Fruit fly (Drosophila melanogaster) whole organism, pupa: ENCODE data around the gene alphaSnap.

Experiments
- CG12605 ChIP-seq: fragments of 200-800 bp; sonication (Bioruptor generic); IDR thresholded peaks from 2 replicates; pipeline ENCODE4 v1.3.6; 2022; ENCODE audit warnings: missing biosample characterization, missing genetic modification characterization
- CG13204 ChIP-seq: fragments of 200-800 bp; sonication (Bioruptor generic); optimal IDR thresholded peaks from 2 replicates; lab custom pipeline; 2018; ENCODE audit warnings: missing biosample characterization, mild to moderate bottlenecking, missing genetic modification characterization, moderate library complexity
- CG14655 ChIP-seq: fragments of 200-800 bp; sonication (Bioruptor generic); optimal IDR thresholded peaks from 3 replicates; lab custom pipeline; 2017; ENCODE audit warnings: mild to moderate bottlenecking, missing biosample characterization, missing genetic modification reagents, missing genetic modification characterization
- CG15710 ChIP-seq: fragments of 200-800 bp; sonication (Bioruptor generic); optimal IDR thresholded peaks from 2 replicates; lab custom pipeline; 2018; ENCODE audit warnings: missing biosample characterization, mild to moderate bottlenecking, missing genetic modification characterization, moderate library complexity
- CG17806 ChIP-seq: fragments of 200-800 bp; sonication (Bioruptor generic); optimal IDR thresholded peaks from 2 replicates; lab custom pipeline; 2018; ENCODE audit warnings: missing biosample characterization, mild to moderate bottlenecking, missing genetic modification characterization, moderate library complexity
- CG32121 ChIP-seq: fragments of 200-800 bp; sonication (Bioruptor generic); IDR thresholded peaks from 2 replicates; pipeline ENCODE4 v1.3.6; 2022; ENCODE audit warnings: missing biosample characterization, missing genetic modification characterization
- CG34367 ChIP-seq: fragments of 200-800 bp; sonication (Bioruptor generic); optimal IDR thresholded peaks from 2 replicates; lab custom pipeline; 2018; ENCODE audit warnings: missing biosample characterization, mild to moderate bottlenecking, missing genetic modification characterization
- CG9948 ChIP-seq: fragments of 200-800 bp; sonication (Bioruptor generic); optimal IDR thresholded peaks from 2 replicates; lab custom pipeline; 2018; ENCODE audit warnings: missing biosample characterization, mild to moderate bottlenecking, missing genetic modification characterization, moderate library complexity
- EcR ChIP-seq: fragments of 200-800 bp; sonication (Bioruptor generic); optimal IDR thresholded peaks from 3 replicates; lab custom pipeline; 2019; ENCODE audit warnings: missing biosample characterization, missing genetic modification characterization, mild to moderate bottlenecking, moderate library complexity, missing genetic modification reagents
- Pif1B ChIP-seq: fragments of 200-800 bp; sonication (Bioruptor generic); optimal IDR thresholded peaks from 3 replicates; lab custom pipeline; 2016; ENCODE audit warnings: missing biosample characterization, missing genetic modification characterization
- Snoo ChIP-seq: fragments of 200-800 bp; sonication (Bioruptor generic); optimal IDR thresholded peaks from 3 replicates; lab custom pipeline; 2017; ENCODE audit warnings: missing biosample characterization, mild to moderate bottlenecking, missing genetic modification characterization, inconsistent platforms
- gl ChIP-seq: fragments of 200-800 bp; sonication (Bioruptor generic); optimal IDR thresholded peaks from 2 replicates; lab custom pipeline; 2018; ENCODE audit warnings: missing biosample characterization, mild to moderate bottlenecking, missing genetic modification characterization

DNA sequence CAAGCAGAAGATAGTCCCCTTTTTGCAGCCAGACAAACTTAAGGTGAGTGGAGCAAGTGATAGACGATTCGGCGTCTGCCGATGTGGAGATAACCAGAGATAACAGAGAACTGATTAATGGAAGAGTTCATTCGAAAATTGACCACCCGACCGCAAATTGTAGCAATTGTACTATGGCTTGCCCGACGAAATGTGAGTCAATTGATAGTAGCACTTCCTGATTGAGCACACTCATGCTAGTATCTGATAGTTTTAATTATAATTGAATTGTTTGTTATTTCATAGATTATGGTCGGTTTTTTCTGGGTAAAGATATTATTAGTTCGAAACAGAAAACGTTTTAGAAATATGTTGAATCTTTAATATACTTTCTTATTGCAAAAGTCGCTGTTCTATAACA is 40.9 kb downstream of the alphaSnap start:
- TF ChIP-seq CG17806 (tag; lab: Kevin White, UChicago), result no peak
- TF ChIP-seq gl (tag; lab: Kevin White, UChicago), result no peak
- TF ChIP-seq Snoo (tag; lab: Kevin White, UChicago), result no peak
- TF ChIP-seq CG34367 (tag; lab: Kevin White, UChicago), result no peak
- no peak for TF ChIP-seq CG13204 (GFP tag; lab: Kevin White, UChicago)
- TF ChIP-seq CG32121 (GFP tag; lab: Robert Waterston, UW), result no peak
- no peak for TF ChIP-seq CG9948 (tag; lab: Kevin White, UChicago)
- no peak for TF ChIP-seq CG15710 (tag; lab: Kevin White, UChicago)
- TF ChIP-seq CG12605, result no peak
- TF ChIP-seq Pif1B (GFP tag; lab: Kevin White, UChicago), result no peak
- TF ChIP-seq EcR, result no peak
- no peak for TF ChIP-seq CG14655 (GFP tag; lab: Kevin White, UChicago)
